Worm (Caenorhabditis elegans) whole organism, young adult: ENCODE measurements around the gene C43D7.4.

Experiments
- B0035.1 ChIP-seq: sonication (generic microtip); optimal IDR thresholded peaks from 2 replicates; lab custom pipeline; 2016; ENCODE audit warnings: missing genetic modification characterization, mild to moderate bottlenecking, missing compliant biosample characterization, missing genotype, missing genetic modification reagents
- C06A6.2 ChIP-seq: fragments of 200-800 bp; sonication (Bioruptor generic); conservative IDR thresholded peaks from 2 replicates; pipeline ENCODE4 v1.3.6; 2022; ENCODE audit warnings: missing genetic modification characterization, missing compliant biosample characterization
- C17E4.6 ChIP-seq: fragments of 200-800 bp; sonication (Bioruptor generic); IDR thresholded peaks from 2 replicates; pipeline ENCODE4 v1.3.6; 2022; ENCODE audit warnings: missing genetic modification reagents, missing genetic modification characterization, missing compliant biosample characterization
- F33H1.4 ChIP-seq: fragments of 200-800 bp; sonication (Bioruptor generic); IDR thresholded peaks from 2 replicates; pipeline ENCODE4 v1.3.6; 2022; ENCODE audit warnings: missing genetic modification reagents, missing genetic modification characterization, missing compliant biosample characterization
- F55B11.4 ChIP-seq: sonication (generic microtip); optimal IDR thresholded peaks from 2 replicates; lab custom pipeline; 2016; ENCODE audit warnings: missing compliant biosample characterization, missing genetic modification characterization, borderline replicate concordance; ENCODE audit not compliant: insufficient read depth
- K12H6.12 ChIP-seq: fragments of 200-800 bp; sonication (Bioruptor generic); optimal IDR thresholded peaks from 2 replicates; lab custom pipeline; 2018; ENCODE audit warnings: mild to moderate bottlenecking, missing genetic modification characterization, missing compliant biosample characterization
- T07F8.4 ChIP-seq: sonication (generic microtip); optimal IDR thresholded peaks from 2 replicates; lab custom pipeline; 2016; ENCODE audit warnings: mild to moderate bottlenecking, missing genetic modification characterization, moderate library complexity, missing compliant biosample characterization
- T26A5.8 ChIP-seq: sonication (generic microtip); optimal IDR thresholded peaks from 2 replicates; lab custom pipeline; 2016; ENCODE audit warnings: missing genetic modification characterization, missing compliant biosample characterization
- Y56A3A.18 ChIP-seq: fragments of 200-800 bp; sonication (Bioruptor generic); IDR thresholded peaks from 2 replicates; pipeline ENCODE4 v1.3.6; 2022; ENCODE audit warnings: missing genetic modification reagents, missing genetic modification characterization, missing compliant biosample characterization
- Y67H2A.10 ChIP-seq: fragments of 200-800 bp; sonication (Bioruptor generic); conservative IDR thresholded peaks from 2 replicates; pipeline ENCODE4 v1.3.6; 2022; ENCODE audit warnings: missing genetic modification reagents, missing genetic modification characterization, missing compliant biosample characterization
- ama-1 ChIP-seq, 3 experiments: fragments of 150-350 bp in 1 of 3; sonication (generic microtip) in 2 of 3; optimal IDR thresholded peaks; 2 replicates each; lab custom pipeline; 2014 to 2018; ENCODE audit warnings: missing biosample characterization in 2 of 3, missing genetic modification characterization in 2 of 3, missing genetic modification reagents in 2 of 3
- cebp-2 ChIP-seq: fragments of 200-800 bp; sonication (Bioruptor generic); IDR thresholded peaks from 2 replicates; pipeline ENCODE4 v1.3.6; 2022; ENCODE audit warnings: missing genetic modification characterization, missing compliant biosample characterization
- ceh-100 ChIP-seq: fragments of 200-800 bp; sonication (Bioruptor generic); IDR thresholded peaks from 2 replicates; pipeline ENCODE4 v1.3.6; 2022; ENCODE audit warnings: missing genetic modification reagents, missing genetic modification characterization, missing compliant biosample characterization
- ceh-58 ChIP-seq: fragments of 200-800 bp; sonication (Bioruptor generic); IDR thresholded peaks from 2 replicates; pipeline ENCODE4 v1.3.6; 2022; ENCODE audit warnings: missing genetic modification characterization, missing compliant biosample characterization
- dox-1 ChIP-seq: fragments of 200-800 bp; sonication (Bioruptor generic); IDR thresholded peaks from 2 replicates; pipeline ENCODE4 v1.3.6; 2022; ENCODE audit warnings: missing genetic modification reagents, missing genetic modification characterization, missing compliant biosample characterization
- ekl-4 ChIP-seq: fragments of 200-800 bp; sonication (Bioruptor generic); IDR thresholded peaks from 2 replicates; pipeline ENCODE4 v1.3.6; 2022; ENCODE audit warnings: missing genetic modification reagents, missing genetic modification characterization, missing compliant biosample characterization
- hlh-26 ChIP-seq: fragments of 200-800 bp; sonication (Bioruptor generic); conservative IDR thresholded peaks from 2 replicates; pipeline ENCODE4 v1.3.6; 2022; ENCODE audit warnings: missing genetic modification reagents, missing genetic modification characterization, missing compliant biosample characterization
- hrde-1 ChIP-seq: sonication (generic microtip); optimal IDR thresholded peaks from 2 replicates; lab custom pipeline; 2016; ENCODE audit warnings: missing genetic modification characterization, mild to moderate bottlenecking, missing compliant biosample characterization, moderate library complexity, missing genotype, missing genetic modification reagents, borderline replicate concordance
- lag-1 ChIP-seq: fragments of 200-800 bp; sonication (Bioruptor generic); IDR thresholded peaks from 2 replicates; pipeline ENCODE4 v1.3.6; 2022; ENCODE audit warnings: missing genetic modification reagents, missing genetic modification characterization, missing compliant biosample characterization
- lin-26 ChIP-seq: fragments of 200-800 bp; sonication (Bioruptor generic); IDR thresholded peaks from 2 replicates; pipeline ENCODE4 v1.3.6; 2022; ENCODE audit warnings: missing genetic modification reagents, missing genetic modification characterization, missing compliant biosample characterization
- lir-1 ChIP-seq: fragments of 200-800 bp; sonication (Bioruptor generic); conservative IDR thresholded peaks from 2 replicates; pipeline ENCODE4 v1.3.6; 2022; ENCODE audit warnings: missing genetic modification reagents, missing genetic modification characterization, missing compliant biosample characterization
- madf-10 ChIP-seq: sonication (generic microtip); optimal IDR thresholded peaks from 2 replicates; lab custom pipeline; 2016; ENCODE audit warnings: mild to moderate bottlenecking, missing genetic modification characterization, missing compliant biosample characterization
- madf-8 ChIP-seq: fragments of 200-800 bp; sonication (Bioruptor generic); conservative IDR thresholded peaks from 2 replicates; pipeline ENCODE4 v1.3.6; 2022; ENCODE audit warnings: missing genetic modification reagents, missing genetic modification characterization, missing compliant biosample characterization
- mes-4 ChIP-seq: sonication (generic microtip); optimal IDR thresholded peaks from 2 replicates; lab custom pipeline; 2016; ENCODE audit warnings: missing genotype, missing genetic modification characterization, missing compliant biosample characterization
- nhr-120 ChIP-seq: fragments of 200-800 bp; sonication (Bioruptor generic); IDR thresholded peaks from 2 replicates; pipeline ENCODE4 v1.3.6; 2022; ENCODE audit warnings: missing genetic modification characterization, missing compliant biosample characterization
- pbrm-1 ChIP-seq: fragments of 200-800 bp; sonication (Bioruptor generic); IDR thresholded peaks from 2 replicates; pipeline ENCODE4 v1.3.6; 2022; ENCODE audit warnings: missing genetic modification reagents, missing genetic modification characterization, missing compliant biosample characterization
- rcor-1 ChIP-seq: fragments of 200-800 bp; sonication (Bioruptor generic); IDR thresholded peaks from 2 replicates; pipeline ENCODE4 v1.3.6; 2022; ENCODE audit warnings: missing genetic modification reagents, missing genetic modification characterization, missing compliant biosample characterization
- sdz-38 ChIP-seq: sonication (generic microtip); optimal IDR thresholded peaks from 2 replicates; lab custom pipeline; 2016; ENCODE audit warnings: missing genotype, missing genetic modification characterization, missing compliant biosample characterization
- sea-2 ChIP-seq: fragments of 200-800 bp; sonication (Bioruptor generic); IDR thresholded peaks from 2 replicates; pipeline ENCODE4 v1.3.6; 2022; ENCODE audit warnings: missing genetic modification characterization, missing compliant biosample characterization
- sptf-2 ChIP-seq: fragments of 200-800 bp; sonication (Bioruptor generic); optimal IDR thresholded peaks from 2 replicates; lab custom pipeline; 2018; ENCODE audit warnings: mild to moderate bottlenecking, missing genetic modification characterization, missing compliant biosample characterization
- tbp1 ChIP-seq: fragments of 200-800 bp; sonication (Bioruptor generic); optimal IDR thresholded peaks from 2 replicates; lab custom pipeline; 2018; ENCODE audit warnings: mild to moderate bottlenecking, missing genetic modification characterization, missing compliant biosample characterization
- zfh-2 ChIP-seq: fragments of 200-800 bp; sonication (Bioruptor generic); conservative IDR thresholded peaks from 2 replicates; pipeline ENCODE4 v1.3.6; 2022; ENCODE audit warnings: missing genetic modification reagents, missing genetic modification characterization, missing compliant biosample characterization
- ztf-25 ChIP-seq: fragments of 200-800 bp; sonication (Bioruptor generic); IDR thresholded peaks from 2 replicates; pipeline ENCODE4 v1.3.6; 2022; ENCODE audit warnings: missing genetic modification reagents, missing genetic modification characterization, missing compliant biosample characterization
- ztf-6 ChIP-seq: fragments of 200-800 bp; sonication (Bioruptor generic); IDR thresholded peaks from 2 replicates; pipeline ENCODE4 v1.3.6; 2022; ENCODE audit warnings: missing genetic modification reagents, missing genetic modification characterization, missing compliant biosample characterization

C43D7.4 gene

DNA sequence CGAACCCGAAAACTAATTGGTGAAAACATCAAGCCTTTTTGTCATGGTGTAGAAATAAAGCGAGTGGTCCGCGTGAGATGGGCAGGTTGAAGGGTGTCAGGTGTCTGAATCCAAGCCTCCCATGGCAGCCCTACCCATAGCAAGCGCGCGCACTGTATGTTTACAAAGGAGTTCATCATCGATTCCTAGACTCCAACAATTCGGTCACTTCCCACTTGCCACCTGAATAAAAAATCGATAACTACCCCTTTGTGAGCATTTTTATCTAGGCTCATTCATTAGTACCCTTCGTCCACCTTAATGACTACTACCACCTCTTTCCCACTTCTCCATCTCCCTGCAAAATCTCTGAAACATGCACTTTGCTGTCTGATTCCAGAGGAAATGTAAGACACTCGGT, 9.3 kb downstream of the C43D7.4 start, which contains the start of gene fbxb-64:
Gene fbxb-64, plus strand, starts transcription at position 301 of the 400 bp plus-strand sequence.
- 0 out of 2 replicates have a peak, but pooled peaks have one; percentile 6 for TF ChIP-seq dox-1 (GFP tag; lab: Robert Waterston, UW)
- no peak for TF ChIP-seq mes-4 (tag; lab: Kevin White, UChicago)

DNA sequence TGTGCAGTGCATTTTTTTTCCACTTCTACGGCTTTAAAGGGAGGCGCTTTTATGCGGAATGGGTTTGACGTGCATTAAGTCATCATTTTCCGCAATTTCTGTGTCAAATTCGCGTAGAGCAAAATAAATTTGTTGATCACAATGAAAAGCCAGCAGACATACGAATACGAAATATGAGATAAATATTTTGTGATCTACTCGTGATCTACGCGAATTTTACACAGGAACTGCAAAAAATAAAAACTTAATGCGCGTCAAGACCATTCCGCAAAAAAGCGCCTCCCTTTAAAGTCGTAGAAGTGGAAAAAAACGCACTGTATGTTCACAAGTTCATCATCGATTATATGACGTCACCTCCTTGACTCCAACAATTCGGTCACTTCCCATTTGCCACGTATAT, 10.9 kb downstream of the C43D7.4 start, which contains the start of gene C43D7.8:
Gene C43D7.8, minus strand, starts transcription at position 101 of the 400 bp plus-strand sequence.
- TF ChIP-seq nhr-120 (GFP tag; lab: Robert Waterston, UW), result 0 out of 2 replicates have a peak, but pooled peaks have one; percentile 33
- no peak for TF ChIP-seq ceh-100 (GFP tag; lab: Robert Waterston, UW)

ce11 chrV:19309591-19309990, 12.7 kb downstream of the C43D7.4 start, which contains the start of gene F55C9.11:
Gene F55C9.11 (minus strand): TSS chrV:19309691.
- TF ChIP-seq B0035.1 (tag; lab: Kevin White, UChicago) (no peak), tbp1 (no peak), F33H1.4 (GFP tag; lab: Robert Waterston, UW) (no peak), ztf-25 (GFP tag; lab: Robert Waterston, UW) (no peak), lag-1 (GFP tag; lab: Robert Waterston, UW) (no peak)

DNA sequence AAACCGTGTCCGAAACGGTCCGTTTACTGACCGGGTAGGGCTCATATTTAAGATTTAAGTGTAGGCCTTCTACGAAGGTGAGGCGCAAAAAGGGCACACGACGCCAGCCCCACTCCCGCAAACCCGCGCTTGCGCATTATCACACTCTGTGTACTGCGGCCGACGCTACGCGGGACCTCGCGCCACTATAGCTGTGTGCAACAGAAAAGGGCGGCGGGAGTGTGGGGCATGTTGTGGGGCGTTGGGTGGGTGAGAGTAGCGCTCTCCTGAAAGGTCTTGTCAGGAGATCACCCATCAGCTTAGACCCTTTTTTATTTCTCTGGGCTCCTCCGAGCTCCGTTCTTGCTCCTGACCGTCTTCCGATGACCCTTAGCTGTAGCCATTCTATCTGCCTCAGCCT, 14.2 kb downstream of the C43D7.4 start:
- no peak for TF ChIP-seq Y67H2A.10
- TF ChIP-seq ama-1 (optimal IDR thresholded peaks at IDR 0.05; lab: Kevin White, UChicago), result no peak
- no peak for TF ChIP-seq ama-1 (GFP tag; optimal IDR thresholded peaks at IDR 0.05; lab: Kevin White, UChicago)
- peak; percentile 91 for TF ChIP-seq nhr-120 (GFP tag; lab: Robert Waterston, UW)
- no peak for TF ChIP-seq ztf-6 (GFP tag; lab: Robert Waterston, UW)
- 0 out of 2 replicates have a peak, but pooled peaks have one; percentile 13 for TF ChIP-seq hlh-26 (GFP tag; lab: Robert Waterston, UW)
- TF ChIP-seq T07F8.4 (tag; lab: Kevin White, UChicago), result no peak
- TF ChIP-seq lir-1 (GFP tag; lab: Robert Waterston, UW), result no peak
- TF ChIP-seq ztf-25 (GFP tag; lab: Robert Waterston, UW), result 0 out of 2 replicates have a peak, but pooled peaks have one; percentile 40
- TF ChIP-seq dox-1 (GFP tag; lab: Robert Waterston, UW), result no peak
- TF ChIP-seq ekl-4 (GFP tag; lab: Robert Waterston, UW), result no peak
- TF ChIP-seq C17E4.6, result no peak
- no peak for TF ChIP-seq T26A5.8 (tag; lab: Kevin White, UChicago)
- no peak for TF ChIP-seq lag-1 (GFP tag; lab: Robert Waterston, UW)
- no peak for TF ChIP-seq C06A6.2 (GFP tag; lab: Robert Waterston, UW)
- TF ChIP-seq ceh-58, result no peak
- TF ChIP-seq zfh-2 (GFP tag; lab: Robert Waterston, UW), result peak; percentile 69; the same call in 1 of the 2 replicates
- no peak for TF ChIP-seq lin-26 (GFP tag; lab: Robert Waterston, UW)
- no peak for TF ChIP-seq rcor-1 (GFP tag; lab: Robert Waterston, UW)
- TF ChIP-seq, all 124 proteins: peak for 4

- no peak for TF ChIP-seq Y56A3A.18 (GFP tag; lab: Robert Waterston, UW)
- TF ChIP-seq K12H6.12 (tag; lab: Kevin White, UChicago), result no peak
- TF ChIP-seq sea-2 (GFP tag; lab: Robert Waterston, UW), result no peak
- TF ChIP-seq, all 124 proteins: peak for 0
These were observed 15.4 kb downstream of the C43D7.4 start, which contains the start of gene F55C9.15 for ce11 chrV:19306906-19307305. Gene F55C9.15 (minus strand): TSS chrV:19307006.

- TF ChIP-seq sdz-38 (tag; lab: Kevin White, UChicago), result no peak
- no peak for TF ChIP-seq sptf-2 (GFP tag; lab: Kevin White, UChicago)
- no peak for TF ChIP-seq F55B11.4 (tag; lab: Kevin White, UChicago)
- no peak for TF ChIP-seq madf-8 (GFP tag; lab: Robert Waterston, UW)
- TF ChIP-seq pbrm-1 (GFP tag; lab: Robert Waterston, UW), result no peak
- TF ChIP-seq hrde-1 (tag; lab: Kevin White, UChicago), result no peak
- TF ChIP-seq tbp1, result no peak
- TF ChIP-seq cebp-2 (GFP tag; lab: Robert Waterston, UW), result no peak
- TF ChIP-seq madf-10, result no peak
- TF ChIP-seq, all 124 proteins: peak for 0
These were observed 18.6 kb downstream of the C43D7.4 start, which contains the start of the genes fbxb-63 and fbxb-61 for ce11 chrV:19303589-19304174. Gene fbxb-63 (minus strand): TSS chrV:19303730. Gene fbxb-61 (plus strand): TSS chrV:19304124.
